Worm (Caenorhabditis elegans) whole organism, midembryonic: ENCODE data around the gene cpr-8.

ENCODE experiments used
- med-1 ChIP-seq: sonication (generic microtip); optimal IDR thresholded peaks from 2 replicates; lab custom pipeline; 2017; ENCODE audit warnings: missing genetic modification characterization, mild to moderate bottlenecking, missing compliant biosample characterization, antibody characterized with exemption, missing genetic modification reagents; ENCODE audit not compliant: insufficient read depth
- ref-1 ChIP-seq: fragments of 200-800 bp; sonication (Bioruptor generic); conservative IDR thresholded peaks from 2 replicates; pipeline ENCODE4 v1.3.6; 2022; ENCODE audit warnings: missing genetic modification reagents, missing genetic modification characterization, missing compliant biosample characterization
- tab-1 ChIP-seq: fragments of 200-800 bp; sonication (Bioruptor generic); IDR thresholded peaks from 2 replicates; pipeline ENCODE4 v1.3.6; 2022; ENCODE audit warnings: missing genetic modification characterization, missing compliant biosample characterization
- ztf-29 ChIP-seq: fragments of 200-800 bp; sonication (Bioruptor generic); IDR thresholded peaks from 2 replicates; pipeline ENCODE4 v1.3.6; 2022; ENCODE audit warnings: missing genetic modification reagents, missing genetic modification characterization, missing compliant biosample characterization

ce11 chrV:1156431-1156830 lies 22.0 kb downstream of the cpr-8 start:
- TF ChIP-seq ztf-29 (no peak), tab-1 (GFP tag; lab: Robert Waterston, UW) (no peak), med-1 (no peak), ref-1 (GFP tag; lab: Robert Waterston, UW) (no peak)
